Worm (Caenorhabditis elegans): ENCODE data around the gene oig-2.

oig-2 gene

ce11 chrII:12991594-12991993 is 16.4 kb downstream of the oig-2 start (continued):
- TF ChIP-seq hlh-11 (tag; optimal IDR thresholded peaks at IDR 0.05) (no peak), lsy-2 (tag; optimal IDR thresholded peaks at IDR 0.05) (no peak), daf-8 (GFP tag; IDR thresholded peaks at IDR 0.05) (no peak)

DNA sequence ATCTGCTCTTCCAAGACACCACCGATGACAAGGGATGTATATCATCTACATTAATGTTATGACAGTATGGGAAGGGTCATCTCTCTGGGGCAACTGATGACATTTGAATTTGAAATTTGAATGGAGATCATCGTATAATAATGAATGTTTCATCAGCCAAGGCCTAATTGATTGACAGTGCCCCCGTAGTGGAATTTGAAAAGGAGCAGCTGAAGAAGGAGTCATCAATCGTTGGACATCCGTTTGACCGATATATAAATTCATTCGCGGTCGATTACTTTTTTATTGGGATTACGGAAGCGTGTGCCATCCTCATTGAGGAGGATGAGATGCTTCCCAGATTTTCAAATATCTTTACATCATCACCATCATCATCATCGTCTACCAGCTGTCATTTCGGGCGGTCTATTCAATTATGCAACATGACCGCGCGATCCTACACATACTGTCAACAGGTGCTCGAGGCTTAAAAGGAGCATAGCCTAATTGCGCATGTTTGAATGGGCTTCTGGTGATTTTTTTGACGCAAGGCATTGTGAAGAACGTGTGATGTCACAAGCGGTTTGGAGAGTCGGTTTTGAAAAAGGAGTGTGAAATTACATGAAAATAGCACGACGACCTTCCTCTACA is 16.9 kb downstream of the oig-2 start:
- no peak for TF ChIP-seq F37D6.2 (tag; optimal IDR thresholded peaks at IDR 0.05)
- TF ChIP-seq nhr-25 (tag; optimal IDR thresholded peaks at IDR 0.05; ENCODE audit: borderline replicate concordance, insufficient read depth) = no peak
- TF ChIP-seq unc-62 (GFP tag; optimal IDR thresholded peaks at IDR 0.05 in 1 of 2) = peak in 1 of 2 experiments; percentile 52
- no peak for TF ChIP-seq unc-62 (tag; optimal IDR thresholded peaks at IDR 0.05)

DNA sequence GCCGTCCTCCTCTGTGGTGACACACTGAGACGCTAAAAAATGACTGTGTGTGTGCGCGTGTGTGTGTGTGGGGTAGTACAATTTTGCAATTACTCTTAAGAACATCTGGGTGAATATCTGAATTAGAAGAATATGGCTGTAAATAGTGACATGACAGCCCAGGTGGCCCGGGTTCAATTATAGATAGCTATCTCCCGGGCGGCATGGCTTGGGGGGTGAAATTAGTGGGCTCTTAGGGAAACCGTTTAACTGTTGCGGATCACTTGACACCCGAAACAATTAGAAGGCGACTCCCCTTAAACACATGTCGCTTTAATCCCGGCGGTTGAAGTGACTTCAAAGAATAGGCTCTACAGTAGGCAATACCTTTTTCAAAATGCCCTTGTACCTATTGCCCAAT is 17.8 kb downstream of the oig-2 start:
- TF ChIP-seq nhr-6 (tag; optimal IDR thresholded peaks at IDR 0.05) = no peak
- TF ChIP-seq aha-1 (tag) = peak; percentile 86
- no peak for TF ChIP-seq mxl-2 (GFP tag; conservative IDR thresholded peaks at IDR 0.05)
- TF ChIP-seq pqm-1 (tag; optimal IDR thresholded peaks at IDR 0.05) = no peak
- TF ChIP-seq hlh-30 (tag; optimal IDR thresholded peaks at IDR 0.05; ENCODE audit: insufficient read depth) = no peak
- no peak for TF ChIP-seq nhr-102 (tag; optimal IDR thresholded peaks at IDR 0.05)
- no peak for TF ChIP-seq ztf-11 (tag; optimal IDR thresholded peaks at IDR 0.05)
- no peak for TF ChIP-seq ceh-28 (tag; optimal IDR thresholded peaks at IDR 0.05)
- TF ChIP-seq daf-19 (GFP tag; conservative IDR thresholded peaks at IDR 0.05) = 0 out of 2 replicates have a peak, but pooled peaks have one; percentile 22
- no peak for TF ChIP-seq unc-39 (tag; optimal IDR thresholded peaks at IDR 0.05)
- no peak for TF ChIP-seq nhr-25 (tag; optimal IDR thresholded peaks at IDR 0.05; ENCODE audit: borderline replicate concordance, insufficient read depth)

- TF ChIP-seq set-16 (GFP tag; IDR thresholded peaks at IDR 0.05) = peak; percentile 85
- TF ChIP-seq unc-62 (GFP tag; optimal IDR thresholded peaks at IDR 0.05 in 1 of 2) = peak in 1 of 2 experiments; percentile 92
- no peak for TF ChIP-seq unc-62 (tag; optimal IDR thresholded peaks at IDR 0.05)
- TF ChIP-seq lin-38 (GFP tag; IDR thresholded peaks at IDR 0.05) = no peak
These were observed 20.2 kb downstream of the oig-2 start for ce11 chrII:12987799-12988198.

- TF ChIP-seq ama-1 (optimal IDR thresholded peaks at IDR 0.05) = no peak
These were observed 22.2 kb downstream of the oig-2 start for ce11 chrII:12985813-12986212.

ce11 chrII:12984709-12985108 is 23.3 kb downstream of the oig-2 start:
- TF ChIP-seq dmd-6 (GFP tag; IDR thresholded peaks at IDR 0.05) (no peak), ceh-20 (GFP tag; IDR thresholded peaks at IDR 0.05) (no peak), nhr-102 (tag; optimal IDR thresholded peaks at IDR 0.05) (no peak), ces-1 (GFP tag; optimal IDR thresholded peaks at IDR 0.05) (no peak)

ce11 chrII:12982830-12983229 is 25.1 kb downstream of the oig-2 start:
- TF ChIP-seq jun-1 (tag; optimal IDR thresholded peaks at IDR 0.05) (no peak), nhr-77 (tag; optimal IDR thresholded peaks at IDR 0.05) (no peak), daf-12 (tag; optimal IDR thresholded peaks at IDR 0.05) (no peak), arid-1 (GFP tag; conservative IDR thresholded peaks at IDR 0.05) (no peak), T20F7.1 (GFP tag; optimal IDR thresholded peaks at IDR 0.05) (no peak), T26A8.4 (GFP tag; IDR thresholded peaks at IDR 0.05) (no peak), ceh-82 (tag; optimal IDR thresholded peaks at IDR 0.05) (no peak), F37D6.2 (tag; optimal IDR thresholded peaks at IDR 0.05) (no peak), ztf-11 (tag; optimal IDR thresholded peaks at IDR 0.05) (no peak), php-3 (GFP tag; IDR thresholded peaks at IDR 0.05) (0 out of 2 replicates have a peak, but pooled peaks have one; percentile 23), nhr-42 (GFP tag; IDR thresholded peaks at IDR 0.05) (no peak), F44E2.7 (GFP tag; IDR thresholded peaks at IDR 0.05) (no peak), ZK546.5 (tag; optimal IDR thresholded peaks at IDR 0.05) (no peak), dve-1 (tag; optimal IDR thresholded peaks at IDR 0.05; ENCODE audit: insufficient read depth) (peak; percentile 10), dmd-9 (GFP tag; IDR thresholded peaks at IDR 0.05) (no peak), hlh-11 (tag; optimal IDR thresholded peaks at IDR 0.05) (peak; percentile 46)

Data from whole organism, L4 larva.